Worm (Caenorhabditis elegans) whole organism, early embryonic: Measurements from ENCODE around the gene mog-5.

ENCODE experiments used
- B0310.2 ChIP-seq: sonication (generic microtip); optimal IDR thresholded peaks from 2 replicates; lab custom pipeline; 2016; ENCODE audit warnings: mild to moderate bottlenecking, missing genetic modification characterization, missing compliant biosample characterization
- F13C5.2 ChIP-seq: sonication (generic microtip); optimal IDR thresholded peaks from 2 replicates; lab custom pipeline; 2017; ENCODE audit warnings: mild to moderate bottlenecking, missing genetic modification characterization, inconsistent platforms, missing compliant biosample characterization
- aly-1 ChIP-seq: sonication (generic microtip); optimal IDR thresholded peaks from 2 replicates; lab custom pipeline; 2016; ENCODE audit warnings: missing genetic modification characterization, missing compliant biosample characterization
- ama-1 ChIP-seq: fragments of 150-350 bp; optimal IDR thresholded peaks from 2 replicates; lab custom pipeline; 2014
- ceh-13 ChIP-seq: fragments of 200-800 bp; sonication (Bioruptor generic); optimal IDR thresholded peaks from 2 replicates; lab custom pipeline; 2018; ENCODE audit warnings: mild to moderate bottlenecking, missing genetic modification characterization, missing compliant biosample characterization
- ceh-36 ChIP-seq: sonication (generic microtip); optimal IDR thresholded peaks from 2 replicates; lab custom pipeline; 2016; ENCODE audit warnings: missing genetic modification characterization, inconsistent platforms, missing compliant biosample characterization
- ets-7 ChIP-seq: sonication (generic microtip); optimal IDR thresholded peaks from 2 replicates; lab custom pipeline; 2016; ENCODE audit warnings: missing genotype, missing genetic modification characterization, missing compliant biosample characterization
- flt-1 ChIP-seq: fragments of 200-800 bp; sonication (Bioruptor generic); IDR thresholded peaks from 2 replicates; pipeline ENCODE4 v1.3.6; 2022; ENCODE audit warnings: missing genetic modification characterization, missing compliant biosample characterization
- hmbx-1 ChIP-seq: sonication (generic microtip); optimal IDR thresholded peaks from 2 replicates; lab custom pipeline; 2016; ENCODE audit warnings: mild to moderate bottlenecking, missing genetic modification characterization, missing compliant biosample characterization
- hmg-4 ChIP-seq: fragments of 200-800 bp; sonication (Bioruptor generic); optimal IDR thresholded peaks from 2 replicates; lab custom pipeline; 2018; ENCODE audit warnings: mild to moderate bottlenecking, missing genetic modification characterization, missing compliant biosample characterization
- hnd-1 ChIP-seq: sonication (generic microtip); optimal IDR thresholded peaks from 2 replicates; lab custom pipeline; 2016; ENCODE audit warnings: missing genetic modification characterization, missing compliant biosample characterization
- pes-1 ChIP-seq: fragments of 200-800 bp; sonication (Bioruptor generic); IDR thresholded peaks from 2 replicates; pipeline ENCODE4 v1.3.6; 2022; ENCODE audit warnings: missing genetic modification reagents, missing genetic modification characterization, missing compliant biosample characterization
- scrt-1 ChIP-seq: fragments of 200-800 bp; sonication (Bioruptor generic); IDR thresholded peaks from 2 replicates; pipeline ENCODE4 v1.3.6; 2022; ENCODE audit warnings: missing genetic modification characterization, missing compliant biosample characterization
- sea-1 ChIP-seq: fragments of 200-800 bp; sonication (Bioruptor generic); conservative IDR thresholded peaks from 2 replicates; pipeline ENCODE4 v1.3.6; 2022; ENCODE audit warnings: missing genetic modification characterization, missing compliant biosample characterization
- tbx-11 ChIP-seq: fragments of 200-800 bp; sonication (Bioruptor generic); IDR thresholded peaks from 2 replicates; pipeline ENCODE4 v1.3.6; 2022; ENCODE audit warnings: missing genetic modification characterization, missing compliant biosample characterization
- tbx-37 ChIP-seq: fragments of 200-800 bp; sonication (Bioruptor generic); conservative IDR thresholded peaks from 2 replicates; pipeline ENCODE4 v1.3.6; 2022; ENCODE audit warnings: missing genetic modification reagents, missing genetic modification characterization, missing compliant biosample characterization
- tra-4 ChIP-seq: sonication (generic microtip); optimal IDR thresholded peaks from 2 replicates; lab custom pipeline; 2017; ENCODE audit warnings: missing genetic modification characterization, missing compliant biosample characterization

mog-5 gene

DNA sequence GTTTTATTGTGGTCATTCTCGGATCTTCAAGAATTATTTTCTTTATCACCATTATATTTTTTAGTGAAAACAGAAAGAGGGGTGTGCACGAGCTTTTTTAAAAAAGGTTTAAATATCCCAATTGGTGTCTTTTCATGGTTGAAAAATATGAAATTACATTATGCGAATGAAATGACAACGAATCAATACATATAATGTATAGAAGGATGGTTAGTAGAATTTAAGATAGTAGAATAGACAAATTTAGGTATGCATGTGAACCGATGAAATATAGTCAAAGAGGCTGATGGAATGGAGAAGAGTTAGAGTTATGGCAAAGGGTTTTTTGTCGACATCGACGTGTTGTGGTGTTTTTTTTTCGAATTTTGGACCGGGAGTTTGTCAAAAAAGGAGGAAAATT, 34.8 kb upstream of the mog-5 start:
- TF ChIP-seq sea-1: no peak

DNA sequence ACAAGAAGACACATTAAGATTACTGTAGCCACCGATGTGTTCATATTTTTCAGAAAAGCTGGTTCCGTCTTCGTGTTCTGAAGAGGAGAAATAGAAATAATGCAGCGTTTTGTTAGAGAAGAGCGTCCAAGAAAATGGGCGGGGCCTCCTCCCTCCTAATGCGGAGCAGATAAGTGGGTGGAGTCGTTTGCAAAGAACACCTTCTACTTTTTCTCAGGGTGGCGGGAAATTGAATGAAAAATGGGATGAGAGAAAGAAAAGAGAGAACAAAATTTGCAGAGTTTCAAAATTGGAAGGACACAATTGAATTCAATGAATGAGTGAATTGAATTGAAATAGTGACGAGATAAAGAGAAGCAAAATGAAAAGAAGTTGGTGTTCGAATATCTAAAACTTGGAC, 33.7 kb upstream of the mog-5 start, which contains the start of gene F09E5.16:
Gene F09E5.16 (minus strand): TSS at position 101 of the 400 bp plus-strand sequence.
- TF ChIP-seq hmbx-1 (tag; lab: Kevin White, UChicago): no peak
- TF ChIP-seq ceh-13 (GFP tag; lab: Kevin White, UChicago): no peak
- no peak for TF ChIP-seq tra-4 (tag; lab: Kevin White, UChicago)
- no peak for TF ChIP-seq ama-1 (lab: Kevin White, UChicago)
- no peak for TF ChIP-seq ets-7 (tag; lab: Kevin White, UChicago)
- no peak for TF ChIP-seq hnd-1 (tag; lab: Kevin White, UChicago)
- no peak for TF ChIP-seq F13C5.2 (tag; lab: Kevin White, UChicago)
- TF ChIP-seq pes-1: no peak
- no peak for TF ChIP-seq tbx-11 (GFP tag; lab: Robert Waterston, UW)
- TF ChIP-seq sea-1: no peak
- TF ChIP-seq aly-1 (tag; lab: Kevin White, UChicago): no peak
- TF ChIP-seq ceh-36: no peak
- no peak for TF ChIP-seq B0310.2 (tag; lab: Kevin White, UChicago)
- TF ChIP-seq tbx-37 (GFP tag; lab: Robert Waterston, UW): no peak
- no peak for TF ChIP-seq hmg-4 (GFP tag; lab: Kevin White, UChicago)
- no peak for TF ChIP-seq scrt-1

DNA sequence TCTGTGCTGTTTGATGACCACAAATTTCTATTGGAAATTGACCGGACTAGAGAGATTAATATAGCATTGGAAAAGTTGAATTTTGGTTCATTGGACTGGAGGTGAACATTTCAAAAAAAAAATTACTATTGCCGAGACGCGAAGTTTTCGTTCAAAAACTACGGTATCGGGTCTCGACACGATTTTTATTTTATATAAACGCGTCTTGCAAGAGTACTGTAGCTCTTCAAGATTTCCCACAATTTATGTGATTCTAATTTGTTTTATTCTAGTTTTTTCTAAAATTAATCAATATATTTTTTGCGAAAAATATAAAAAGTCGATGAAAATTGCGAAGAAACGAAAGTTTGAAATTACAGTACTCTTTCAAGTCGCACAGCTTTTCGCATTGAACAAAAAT, 28.7 kb upstream of the mog-5 start, which contains the start of gene F09E5.12:
Gene F09E5.12 (minus strand): TSS at position 101 of the 400 bp plus-strand sequence.
- TF ChIP-seq sea-1: no peak

DNA sequence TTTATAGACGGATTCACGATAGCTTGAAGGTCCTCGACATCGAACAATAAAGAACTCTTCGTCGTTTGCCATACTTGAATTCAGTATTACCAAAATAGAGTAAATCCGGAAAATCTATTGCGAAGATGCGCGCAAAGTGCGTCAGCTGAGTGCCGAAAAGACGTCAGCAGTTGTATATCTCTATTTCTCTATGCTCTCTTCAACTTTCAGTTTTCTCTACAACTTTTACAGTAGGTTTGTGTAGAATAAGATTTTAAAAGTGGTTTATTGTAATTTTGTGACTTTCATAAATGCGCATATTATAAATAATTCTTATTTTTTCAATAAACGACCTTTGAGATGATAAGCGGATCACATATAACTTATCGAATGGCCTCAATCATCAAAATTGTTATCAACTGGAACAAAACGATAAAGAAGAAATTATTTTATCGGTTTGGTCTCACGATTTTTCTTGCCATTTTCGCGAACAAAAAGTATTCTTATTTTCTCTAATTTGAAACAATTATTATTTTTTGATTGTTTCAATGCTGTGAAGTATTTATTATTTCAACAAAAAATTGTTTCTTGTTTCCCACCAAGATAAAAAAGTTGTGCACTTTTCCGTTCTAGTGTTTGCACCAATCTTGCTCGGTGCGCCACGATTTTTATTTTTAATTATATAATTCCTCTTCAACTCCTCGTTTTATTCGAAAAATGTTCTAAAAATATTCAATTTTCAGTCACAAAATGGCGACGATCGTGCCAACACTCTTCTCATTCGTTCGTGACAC, 25.9 kb upstream of the mog-5 start, which contains the start of the genes agt-2 and F09E5.3:
Gene agt-2 (minus strand): TSS at position 553 of the 773 bp plus-strand sequence.
Gene F09E5.3 (plus strand): TSS at position 723 of the 773 bp plus-strand sequence.
- no peak for TF ChIP-seq sea-1
- TF ChIP-seq hmbx-1 (tag; lab: Kevin White, UChicago): no peak
- TF ChIP-seq hnd-1 (tag; lab: Kevin White, UChicago): no peak
- TF ChIP-seq tbx-11 (GFP tag; lab: Robert Waterston, UW): no peak
- no peak for TF ChIP-seq ceh-36
- TF ChIP-seq flt-1 (GFP tag; lab: Robert Waterston, UW): 0 out of 2 replicates have a peak, but pooled peaks have one; percentile 54
- peak; percentile 20 for TF ChIP-seq hmg-4 (GFP tag; lab: Kevin White, UChicago)
- 0 out of 2 replicates have a peak, but pooled peaks have one; percentile 27 for TF ChIP-seq tbx-37 (GFP tag; lab: Robert Waterston, UW)
- peak; percentile 36 for TF ChIP-seq F13C5.2 (tag; lab: Kevin White, UChicago)
- no peak for TF ChIP-seq B0310.2 (tag; lab: Kevin White, UChicago)

DNA sequence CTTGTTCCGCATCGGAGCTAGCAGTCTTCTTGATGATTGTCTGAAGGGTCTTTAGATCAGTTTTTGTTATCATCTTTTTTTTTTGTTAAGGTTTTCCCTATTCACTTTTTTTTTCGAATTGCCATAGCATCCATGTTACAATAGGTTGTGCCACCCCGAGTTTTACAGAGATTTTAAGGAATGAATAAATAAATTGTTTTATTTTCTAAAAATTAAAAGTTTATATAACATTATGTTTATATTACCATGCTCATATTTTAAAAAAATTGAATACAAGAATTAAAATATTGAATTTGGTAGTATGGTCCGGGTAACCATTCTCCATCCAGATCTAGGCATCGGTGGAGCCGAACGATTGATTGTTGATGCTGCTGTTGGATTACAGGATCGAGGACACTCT, 24.4 kb upstream of the mog-5 start, which contains the start of gene algn-2:
Gene algn-2 (plus strand): TSS at position 301 of the 400 bp plus-strand sequence.
- TF ChIP-seq hmbx-1 (tag; lab: Kevin White, UChicago): no peak

DNA sequence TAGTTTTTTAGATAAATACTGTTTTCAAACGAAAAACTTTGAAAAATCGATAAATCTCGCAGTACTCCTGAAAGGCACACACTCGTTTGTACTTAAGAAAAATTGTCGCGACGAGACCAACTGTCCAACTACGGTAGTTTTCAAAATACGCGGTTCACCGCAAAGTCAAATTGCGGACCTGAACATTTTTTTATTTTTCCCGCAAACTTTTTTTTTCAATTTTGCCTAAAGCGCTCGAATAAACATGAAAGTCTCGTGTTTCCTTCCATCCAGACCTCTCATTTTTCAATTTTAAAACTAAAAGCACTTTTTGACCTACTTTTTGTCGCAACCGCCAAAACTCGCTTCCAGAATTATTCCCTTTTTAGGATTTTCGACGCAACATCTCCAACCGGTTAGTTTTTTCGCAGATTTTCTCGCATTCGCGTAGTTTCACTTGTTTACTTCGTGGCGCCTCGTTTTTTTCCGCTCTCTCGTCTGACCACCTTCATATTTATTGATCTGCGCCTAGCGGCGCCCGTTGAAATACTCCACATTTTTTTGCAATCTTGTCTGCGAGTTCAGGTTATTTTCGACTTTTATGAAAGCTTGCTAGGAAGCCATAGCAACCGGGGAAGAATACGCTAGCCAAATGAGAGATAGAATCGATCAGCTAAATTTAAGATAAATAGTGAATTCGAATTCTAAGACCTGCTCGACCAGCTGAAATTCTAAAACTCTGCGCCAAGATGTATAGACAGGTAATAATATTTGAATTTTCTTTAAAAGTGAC, 21.7 kb upstream of the mog-5 start, which contains the start of gene prdx-2:
Gene prdx-2 (plus strand): TSS at position 729 of the 772 bp plus-strand sequence.
- TF ChIP-seq ceh-13 (GFP tag; lab: Kevin White, UChicago) (no peak), tbx-37 (GFP tag; lab: Robert Waterston, UW) (no peak), scrt-1 (no peak), tra-4 (tag; lab: Kevin White, UChicago) (no peak), ama-1 (lab: Kevin White, UChicago) (no peak), F13C5.2 (tag; lab: Kevin White, UChicago) (no peak), aly-1 (tag; lab: Kevin White, UChicago) (no peak), pes-1 (no peak), sea-1 (no peak), hmbx-1 (tag; lab: Kevin White, UChicago) (no peak), ets-7 (tag; lab: Kevin White, UChicago) (no peak), hnd-1 (tag; lab: Kevin White, UChicago) (no peak), flt-1 (GFP tag; lab: Robert Waterston, UW) (no peak), hmg-4 (GFP tag; lab: Kevin White, UChicago) (no peak), ceh-36 (no peak), B0310.2 (tag; lab: Kevin White, UChicago) (no peak), tbx-11 (GFP tag; lab: Robert Waterston, UW) (no peak)

DNA sequence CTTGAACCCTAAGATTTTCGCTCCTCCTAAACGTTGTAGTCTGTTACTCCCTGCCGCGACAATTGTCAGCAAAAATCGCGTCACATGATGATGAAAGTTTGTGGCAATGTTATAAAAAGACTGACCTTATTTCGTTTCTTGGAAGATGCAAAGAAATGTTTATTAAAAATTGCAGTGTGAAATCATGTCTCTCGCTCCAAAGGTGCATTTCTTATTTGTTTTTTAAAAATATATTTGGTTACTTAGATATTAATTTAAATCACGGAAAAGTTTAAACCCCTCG, 21.2 kb upstream of the mog-5 start:
- TF ChIP-seq ceh-13 (GFP tag; lab: Kevin White, UChicago): no peak
- no peak for TF ChIP-seq tra-4 (tag; lab: Kevin White, UChicago)
- TF ChIP-seq hnd-1 (tag; lab: Kevin White, UChicago): no peak
- no peak for TF ChIP-seq F13C5.2 (tag; lab: Kevin White, UChicago)
- TF ChIP-seq aly-1 (tag; lab: Kevin White, UChicago): no peak
- TF ChIP-seq hmg-4 (GFP tag; lab: Kevin White, UChicago): no peak
- TF ChIP-seq ets-7 (tag; lab: Kevin White, UChicago): no peak
- TF ChIP-seq tbx-11 (GFP tag; lab: Robert Waterston, UW): no peak
- TF ChIP-seq tbx-37 (GFP tag; lab: Robert Waterston, UW): no peak
- TF ChIP-seq ama-1 (lab: Kevin White, UChicago): no peak
- no peak for TF ChIP-seq sea-1
